Fruit fly (Drosophila melanogaster): ENCODE measurements around the gene nAChRalpha2.

The nAChRalpha2 gene

DNA sequence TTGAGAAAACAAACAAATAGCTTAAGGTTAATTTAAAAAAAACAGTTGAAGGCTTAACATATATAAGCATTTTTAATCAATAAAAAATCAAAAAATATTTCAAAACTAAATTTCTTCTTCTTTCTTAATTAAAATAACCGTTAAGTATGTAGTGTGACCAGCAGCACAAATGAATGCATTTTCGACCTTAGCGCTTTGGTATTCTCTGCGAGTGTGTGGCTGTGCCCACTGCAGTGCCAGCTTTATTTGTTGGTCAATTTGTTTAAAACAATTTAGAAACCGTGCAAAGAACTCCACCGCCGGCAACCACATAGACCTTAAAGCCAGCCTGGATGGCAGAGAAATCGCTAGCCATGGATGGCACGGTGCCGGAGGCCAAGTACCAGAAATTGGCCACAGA is 42.6 kb downstream of the nAChRalpha2 start, which contains the start of gene CG6607:
CG6607 (plus strand) TSS at position 203 of the 400 bp plus-strand sequence.
- no peak for TF ChIP-seq CG32121 (GFP tag; IDR thresholded peaks at IDR 0.05)
- TF ChIP-seq CG14655 (GFP tag; optimal IDR thresholded peaks at IDR 0.05), result no peak
- no peak for TF ChIP-seq CG13204 (GFP tag; optimal IDR thresholded peaks at IDR 0.05)
- TF ChIP-seq CG9948 (tag; optimal IDR thresholded peaks at IDR 0.05), result no peak
- TF ChIP-seq Snoo (tag; optimal IDR thresholded peaks at IDR 0.05), result no peak
- no peak for TF ChIP-seq CG4496 (GFP tag; IDR thresholded peaks at IDR 0.05)
- TF ChIP-seq CG17806 (tag; optimal IDR thresholded peaks at IDR 0.05), result no peak
- TF ChIP-seq gl (tag; optimal IDR thresholded peaks at IDR 0.05), result no peak
- TF ChIP-seq Pif1A (GFP tag; optimal IDR thresholded peaks at IDR 0.05), result no peak

DNA sequence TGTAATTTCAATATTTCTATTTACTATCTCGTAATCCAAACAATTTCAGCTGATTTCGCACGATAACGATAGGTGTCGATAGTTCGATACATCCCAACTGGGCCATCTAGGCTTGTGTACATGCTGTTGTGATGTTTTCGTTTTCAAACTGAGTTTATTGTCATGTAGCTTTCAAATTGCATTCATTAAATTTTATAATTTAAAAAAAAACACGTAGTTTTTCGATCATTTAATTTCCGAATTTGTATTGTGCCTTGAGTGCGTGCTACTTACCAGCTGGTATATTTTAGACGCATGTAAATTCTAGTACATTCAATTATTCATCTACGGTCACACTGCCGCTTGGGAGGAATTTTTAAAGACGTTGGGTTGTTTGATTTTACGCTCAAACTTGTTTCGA is 45.1 kb downstream of the nAChRalpha2 start, which contains the start of the genes CG13623 and ana1:
CG13623 (minus strand) TSS at position 231 of the 400 bp plus-strand sequence.
ana1 (plus strand) TSS at position 249 of the 400 bp plus-strand sequence.
- TF ChIP-seq gl (tag; optimal IDR thresholded peaks at IDR 0.05), result no peak
